Fruit fly (Drosophila melanogaster) whole organism, embryonic: Measurements from ENCODE around the gene CG32590.

Source experiments
- Ada2b ChIP-seq: fragments of 200-800 bp; sonication (Bioruptor generic); IDR thresholded peaks from 2 replicates; pipeline ENCODE4 v1.3.6; 2022; ENCODE audit warnings: missing biosample characterization, missing genetic modification characterization
- Aef1 ChIP-seq: fragments of 200-800 bp; sonication (Bioruptor generic); IDR thresholded peaks from 3 replicates; pipeline ENCODE4 v1.3.6; 2022; ENCODE audit warnings: missing biosample characterization, missing genetic modification characterization
- Atf3 ChIP-seq: fragments of 200-800 bp; sonication (Bioruptor generic); optimal IDR thresholded peaks from 3 replicates; lab custom pipeline; 2016; ENCODE audit warnings: missing biosample characterization, missing genetic modification characterization
- BtbVII ChIP-seq: fragments of 200-800 bp; sonication (Bioruptor generic); optimal IDR thresholded peaks from 3 replicates; lab custom pipeline; 2017; ENCODE audit warnings: missing biosample characterization, mild to moderate bottlenecking, missing genetic modification characterization
- CG11696 ChIP-seq: fragments of 200-800 bp; sonication (Bioruptor generic); IDR thresholded peaks from 2 replicates; pipeline ENCODE4 v1.3.6; 2022; ENCODE audit warnings: missing biosample characterization, missing genetic modification characterization
- CG14014 ChIP-seq: fragments of 200-800 bp; sonication (Bioruptor generic); IDR thresholded peaks from 2 replicates; pipeline ENCODE4 v1.3.6; 2022; ENCODE audit warnings: missing biosample characterization, missing genetic modification characterization
- CG1647 ChIP-seq: fragments of 200-800 bp; sonication (Bioruptor generic); optimal IDR thresholded peaks from 3 replicates; lab custom pipeline; 2016; ENCODE audit warnings: missing biosample characterization, missing genetic modification characterization
- CG2199 ChIP-seq: fragments of 200-800 bp; sonication (Bioruptor generic); IDR thresholded peaks from 3 replicates; pipeline ENCODE4 v1.3.6; 2022; ENCODE audit warnings: missing biosample characterization, missing genetic modification characterization
- CG2678 ChIP-seq: fragments of 200-800 bp; sonication (Bioruptor generic); optimal IDR thresholded peaks from 3 replicates; lab custom pipeline; 2019; ENCODE audit warnings: missing biosample characterization, mild to moderate bottlenecking, missing genetic modification characterization, moderate library complexity
- CG2712 ChIP-seq: fragments of 200-800 bp; optimal IDR thresholded peaks from 3 replicates; lab custom pipeline; 2019; ENCODE audit warnings: missing biosample characterization, mild to moderate bottlenecking, missing genetic modification characterization, moderate library complexity
- CG2889 ChIP-seq: fragments of 200-800 bp; sonication (Bioruptor generic); IDR thresholded peaks from 3 replicates; pipeline ENCODE4 v1.3.6; 2022; ENCODE audit warnings: missing biosample characterization, missing genetic modification characterization
- CG3163 ChIP-seq: fragments of 200-800 bp; sonication (Bioruptor generic); optimal IDR thresholded peaks from 3 replicates; lab custom pipeline; 2016; ENCODE audit warnings: missing biosample characterization, missing genetic modification characterization
- CG32767 ChIP-seq: fragments of 200-800 bp; sonication (Bioruptor generic); IDR thresholded peaks from 2 replicates; pipeline ENCODE4 v1.3.6; 2022; ENCODE audit warnings: missing biosample characterization, missing genetic modification characterization
- CG3726 ChIP-seq: fragments of 200-800 bp; sonication (Bioruptor generic); IDR thresholded peaks from 3 replicates; pipeline ENCODE4, ENCODE4 v1.3.6; 2022; ENCODE audit warnings: missing biosample characterization, missing genetic modification characterization
- CG6813 ChIP-seq: fragments of 200-800 bp; sonication (Bioruptor generic); optimal IDR thresholded peaks from 2 replicates; lab custom pipeline; 2017; ENCODE audit warnings: missing biosample characterization, missing genetic modification characterization, mild to moderate bottlenecking, moderate library complexity, missing genetic modification reagents
- CG7372 ChIP-seq: fragments of 200-800 bp; sonication (Bioruptor generic); IDR thresholded peaks from 2 replicates; pipeline ENCODE4 v1.3.6; 2022; ENCODE audit warnings: missing biosample characterization, missing genetic modification characterization
- CG7745 ChIP-seq: fragments of 200-800 bp; sonication (Bioruptor generic); optimal IDR thresholded peaks from 2 replicates; lab custom pipeline; 2018; ENCODE audit warnings: missing biosample characterization, mild to moderate bottlenecking, missing genetic modification characterization, moderate library complexity
- CG8089 ChIP-seq: fragments of 200-800 bp; sonication (Bioruptor generic); optimal IDR thresholded peaks from 3 replicates; lab custom pipeline; 2016; ENCODE audit warnings: missing biosample characterization, missing genetic modification characterization
- CG9817 ChIP-seq: fragments of 200-800 bp; sonication (Bioruptor generic); optimal IDR thresholded peaks from 2 replicates; lab custom pipeline; 2018; ENCODE audit warnings: missing biosample characterization, mild to moderate bottlenecking, missing genetic modification characterization, moderate library complexity
- Deaf1 ChIP-seq: fragments of 200-800 bp; optimal IDR thresholded peaks from 3 replicates; lab custom pipeline; 2019; ENCODE audit warnings: missing biosample characterization, mild to moderate bottlenecking, missing genetic modification characterization, moderate library complexity
- Dll ChIP-seq: fragments of 200-800 bp; sonication (Bioruptor generic); IDR thresholded peaks from 4 replicates; pipeline ENCODE4 v1.3.6; 2022; ENCODE audit warnings: missing biosample characterization, missing genetic modification characterization; ENCODE audit not compliant: partially characterized antibody
- HmgD ChIP-seq: fragments of 200-800 bp; sonication (Bioruptor generic); optimal IDR thresholded peaks from 3 replicates; lab custom pipeline; 2016; ENCODE audit warnings: missing biosample characterization, missing genetic modification characterization
- Hr3 ChIP-seq: fragments of 200-800 bp; sonication (Bioruptor generic); optimal IDR thresholded peaks from 3 replicates; lab custom pipeline; 2016; ENCODE audit warnings: missing biosample characterization, missing genetic modification characterization
- Hsf ChIP-seq: fragments of 200-800 bp; sonication (Bioruptor generic); optimal IDR thresholded peaks from 3 replicates; lab custom pipeline; 2016; ENCODE audit warnings: missing biosample characterization, missing genetic modification characterization
- Nf-YA ChIP-seq: fragments of 200-800 bp; sonication (Bioruptor generic); IDR thresholded peaks from 2 replicates; pipeline ENCODE4 v1.3.6; 2022; ENCODE audit warnings: missing biosample characterization, missing genetic modification characterization
- Nf-YB ChIP-seq: fragments of 200-800 bp; sonication (Bioruptor generic); optimal IDR thresholded peaks from 3 replicates; lab custom pipeline; 2019; ENCODE audit warnings: missing biosample characterization, mild to moderate bottlenecking, missing genetic modification characterization, moderate library complexity
- NfI ChIP-seq: fragments of 200-800 bp; sonication (Bioruptor generic); optimal IDR thresholded peaks from 3 replicates; lab custom pipeline; 2018; ENCODE audit warnings: missing biosample characterization, mild to moderate bottlenecking, missing genetic modification characterization, moderate library complexity
- Opbp ChIP-seq: fragments of 200-800 bp; sonication (Bioruptor generic); IDR thresholded peaks from 3 replicates; pipeline ENCODE4 v1.3.6; 2022; ENCODE audit warnings: missing biosample characterization, missing genetic modification characterization; ENCODE audit not compliant: partially characterized antibody
- Poxn ChIP-seq: fragments of 200-800 bp; sonication (Bioruptor generic); IDR thresholded peaks from 2 replicates; pipeline ENCODE4 v1.3.6; 2022; ENCODE audit warnings: missing biosample characterization, missing genetic modification characterization
- Side ChIP-seq: fragments of 200-800 bp; sonication (Bioruptor generic); optimal IDR thresholded peaks from 2 replicates; lab custom pipeline; 2016; ENCODE audit warnings: missing biosample characterization, missing genetic modification characterization
- Sry-δ ChIP-seq: fragments of 200-800 bp; sonication (Bioruptor generic); optimal IDR thresholded peaks from 2 replicates; lab custom pipeline; 2016; ENCODE audit warnings: missing biosample characterization, missing genetic modification characterization
- caup ChIP-seq: fragments of 200-800 bp; sonication (Bioruptor generic); optimal IDR thresholded peaks from 3 replicates; lab custom pipeline; 2017; ENCODE audit warnings: missing biosample characterization, mild to moderate bottlenecking, missing genetic modification characterization, moderate library complexity; ENCODE audit not compliant: severe bottlenecking
- crp ChIP-seq, 2 experiments: fragments of 200-800 bp; sonication (Bioruptor generic); optimal IDR thresholded peaks; 2 replicates in 1 of 2; 3 replicates in 1 of 2; lab custom pipeline; 2017; ENCODE audit warnings: missing biosample characterization in 2 of 2, missing genetic modification characterization in 2 of 2, mild to moderate bottlenecking in 1 of 2, moderate library complexity in 1 of 2
- danr ChIP-seq: fragments of 200-800 bp; sonication (Bioruptor generic); IDR thresholded peaks from 2 replicates; pipeline ENCODE4 v1.3.6; 2022; ENCODE audit warnings: missing biosample characterization, missing genetic modification characterization
- dysf ChIP-seq: fragments of 200-800 bp; sonication (Bioruptor generic); IDR thresholded peaks from 3 replicates; pipeline ENCODE4 v1.3.6; 2022; ENCODE audit warnings: missing biosample characterization, missing genetic modification characterization
- ems ChIP-seq: fragments of 200-800 bp; sonication (Bioruptor generic); optimal IDR thresholded peaks from 3 replicates; lab custom pipeline; 2016; ENCODE audit warnings: missing biosample characterization, missing genetic modification characterization
- fd96Cb ChIP-seq: fragments of 200-800 bp; sonication (Bioruptor generic); optimal IDR thresholded peaks from 2 replicates; lab custom pipeline; 2018; ENCODE audit warnings: missing biosample characterization, mild to moderate bottlenecking, missing genetic modification characterization, moderate library complexity
- gem ChIP-seq: fragments of 200-800 bp; sonication (Bioruptor generic); optimal IDR thresholded peaks from 2 replicates; lab custom pipeline; 2019; ENCODE audit warnings: missing biosample characterization, mild to moderate bottlenecking, missing genetic modification characterization, moderate library complexity
- gfzf ChIP-seq: fragments of 200-800 bp; sonication (Bioruptor generic); optimal IDR thresholded peaks from 2 replicates; lab custom pipeline; 2016; ENCODE audit warnings: missing biosample characterization, mild to moderate bottlenecking, missing genetic modification characterization, moderate library complexity
- hb ChIP-seq: fragments of 200-800 bp; sonication (Bioruptor generic); IDR thresholded peaks from 3 replicates; pipeline ENCODE4 v1.3.6; 2022; ENCODE audit warnings: missing biosample characterization, missing genetic modification characterization; ENCODE audit not compliant: partially characterized antibody
- kay ChIP-seq: fragments of 200-800 bp; sonication (Bioruptor generic); optimal IDR thresholded peaks from 2 replicates; lab custom pipeline; 2016; ENCODE audit warnings: missing biosample characterization, missing genetic modification characterization
- klu ChIP-seq: fragments of 200-800 bp; sonication (Bioruptor generic); IDR thresholded peaks from 2 replicates; pipeline ENCODE4 v1.3.6; 2022; ENCODE audit warnings: missing biosample characterization, missing genetic modification characterization
- mld ChIP-seq: fragments of 200-800 bp; sonication (Bioruptor generic); IDR thresholded peaks from 3 replicates; pipeline ENCODE4 v1.3.6; 2022; ENCODE audit warnings: missing biosample characterization, missing genetic modification characterization; ENCODE audit not compliant: partially characterized antibody
- nmo ChIP-seq: fragments of 200-800 bp; sonication (Bioruptor generic); optimal IDR thresholded peaks from 2 replicates; lab custom pipeline; 2018; ENCODE audit warnings: missing biosample characterization, mild to moderate bottlenecking, missing genetic modification characterization, moderate library complexity
- pum ChIP-seq: fragments of 200-800 bp; sonication (Bioruptor generic); optimal IDR thresholded peaks from 2 replicates; lab custom pipeline; 2016; ENCODE audit warnings: missing biosample characterization, missing genetic modification characterization
- sc ChIP-seq, 3 experiments: fragments of >200 bp in 2 of 3; fragments of 200-800 bp in 1 of 3; sonication (Bioruptor generic) in 1 of 3; optimal IDR thresholded peaks; 2 replicates in 2 of 3; 3 replicates in 1 of 3; lab custom pipeline; 2017; ENCODE audit warnings: mild to moderate bottlenecking in 1 of 3, missing biosample characterization in 1 of 3, missing genetic modification characterization in 1 of 3, missing genetic modification reagents in 1 of 3
- schlank ChIP-seq: fragments of 200-800 bp; sonication (Bioruptor generic); optimal IDR thresholded peaks from 2 replicates; lab custom pipeline; 2018; ENCODE audit warnings: missing biosample characterization, mild to moderate bottlenecking, missing genetic modification characterization
- tll ChIP-seq, 2 experiments: fragments of 200-800 bp in 1 of 2; fragments of >200 bp in 1 of 2; sonication (Bioruptor generic) in 1 of 2; optimal IDR thresholded peaks; 2 replicates each; lab custom pipeline; 2017 to 2019; ENCODE audit warnings: missing biosample characterization in 2 of 2, missing genetic modification characterization in 2 of 2, mild to moderate bottlenecking in 1 of 2, moderate library complexity in 1 of 2
- vfl ChIP-seq: fragments of 200-800 bp; sonication (Bioruptor generic); optimal IDR thresholded peaks from 2 replicates; lab custom pipeline; 2016; ENCODE audit warnings: missing biosample characterization, missing genetic modification characterization

The CG32590 gene

dm6 chrX:14848755-14849354 is 9.9 kb upstream of the CG32590 start, which contains the start of gene CG9522 (continued):
- peak; percentile 84 for TF ChIP-seq gem (tag; lab: Kevin White, UChicago)
- peak; percentile 29 for TF ChIP-seq pum (GFP tag; lab: Kevin White, UChicago)
- TF ChIP-seq Nf-YA: peak; percentile 67; the same call in 1 of the 2 replicates
- peak; percentile 60; the same call in 1 of the 2 replicates for TF ChIP-seq CG11696 (GFP tag; lab: Robert Waterston, UW)
- peak; percentile 29 for TF ChIP-seq Deaf1 (tag; lab: Kevin White, UChicago)
- TF ChIP-seq Ada2b (GFP tag; lab: Robert Waterston, UW): peak; percentile 81
- no peak for TF ChIP-seq kay (GFP tag; lab: Kevin White, UChicago)
- peak; percentile 49; the same call in 1 of the 2 replicates for TF ChIP-seq danr (GFP tag; lab: Robert Waterston, UW)
- TF ChIP-seq CG2712: peak; percentile 75
- no peak for TF ChIP-seq Poxn (GFP tag; lab: Robert Waterston, UW)
- TF ChIP-seq CG32767 (GFP tag; lab: Robert Waterston, UW): 0 out of 2 replicates have a peak, but pooled peaks have one; percentile 44
- peak; percentile 49 for TF ChIP-seq CG9817 (tag; lab: Kevin White, UChicago)
- no peak for TF ChIP-seq Dll (GFP tag; lab: Robert Waterston, UW)
- no peak for TF ChIP-seq CG3726 (GFP tag; lab: Robert Waterston, UW)
- TF ChIP-seq CG8089: no peak
- peak; percentile 79 for TF ChIP-seq nmo (GFP tag; lab: Kevin White, UChicago)
- TF ChIP-seq Hsf (GFP tag; lab: Kevin White, UChicago): peak; percentile 72
- TF ChIP-seq CG2889 (GFP tag; lab: Robert Waterston, UW): peak; percentile 68; the same call in 2 of the 3 replicates
- peak; percentile 51 for TF ChIP-seq Nf-YB (GFP tag; lab: Kevin White, UChicago)
- peak; percentile 45 for TF ChIP-seq Hr3 (GFP tag; lab: Kevin White, UChicago)
- TF ChIP-seq crp (GFP tag; optimal IDR thresholded peaks at IDR 0.05; lab: Kevin White, UChicago): no peak
- no peak for TF ChIP-seq Atf3
- TF ChIP-seq gfzf (GFP tag; lab: Kevin White, UChicago): no peak
- TF ChIP-seq CG6813 (GFP tag; lab: Kevin White, UChicago): peak; percentile 67
- peak; percentile 79 for TF ChIP-seq fd96Cb (tag; lab: Kevin White, UChicago)
- TF ChIP-seq hb (GFP tag; lab: Robert Waterston, UW): no peak
- TF ChIP-seq CG7372 (GFP tag; lab: Robert Waterston, UW): peak; percentile 65
- TF ChIP-seq Side: peak; percentile 6
- TF ChIP-seq ems (GFP tag; lab: Kevin White, UChicago): peak; percentile 27
- no peak for TF ChIP-seq mld (GFP tag; lab: Robert Waterston, UW)
- TF ChIP-seq CG3163 (GFP tag; lab: Kevin White, UChicago): no peak
- TF ChIP-seq NfI: peak; percentile 46
- no peak for TF ChIP-seq CG7745 (tag; lab: Kevin White, UChicago)
- TF ChIP-seq caup: peak; percentile 58
- TF ChIP-seq HmgD: no peak
- no peak for TF ChIP-seq sc (optimal IDR thresholded peaks at IDR 0.05; lab: Kevin White, UChicago)
- TF ChIP-seq sc (GFP tag; optimal IDR thresholded peaks at IDR 0.05; lab: Kevin White, UChicago): peak; percentile 51
- TF ChIP-seq tll (GFP tag; optimal IDR thresholded peaks at IDR 0.05; lab: Kevin White, UChicago): no peak
- TF ChIP-seq Opbp (GFP tag; lab: Robert Waterston, UW): no peak
- TF ChIP-seq CG14014 (GFP tag; lab: Robert Waterston, UW): peak; percentile 70
- peak; percentile 53 for TF ChIP-seq klu
- TF ChIP-seq CG2199 (GFP tag; lab: Robert Waterston, UW): no peak
- peak; percentile 3 for TF ChIP-seq Sry-δ (GFP tag; lab: Kevin White, UChicago)
- TF ChIP-seq BtbVII: peak; percentile 46
- peak; percentile 81 for TF ChIP-seq dysf (GFP tag; lab: Robert Waterston, UW)
- no peak for TF ChIP-seq schlank
- peak; percentile 66 for TF ChIP-seq Aef1 (GFP tag; lab: Robert Waterston, UW)
- TF ChIP-seq vfl (GFP tag; lab: Kevin White, UChicago): no peak
- TF ChIP-seq CG2678 (tag; lab: Kevin White, UChicago): peak; percentile 81
- TF ChIP-seq CG1647 (GFP tag; lab: Kevin White, UChicago): peak; percentile 27
